Fruit fly (Drosophila melanogaster) whole organism, embryonic: ENCODE results near the gene T48.

Experiments
- Bgb ChIP-seq: fragments of 200-800 bp; sonication (Bioruptor generic); IDR thresholded peaks from 2 replicates; pipeline ENCODE4 v1.3.6; 2022; ENCODE audit warnings: missing biosample characterization, missing genetic modification characterization; ENCODE audit not compliant: partially characterized antibody
- Bteb2 ChIP-seq: fragments of 200-800 bp; sonication (Bioruptor generic); optimal IDR thresholded peaks from 2 replicates; lab custom pipeline; 2016; ENCODE audit warnings: missing biosample characterization, missing genetic modification characterization
- CG11504 ChIP-seq: fragments of 200-800 bp; sonication (Bioruptor generic); optimal IDR thresholded peaks from 3 replicates; lab custom pipeline; 2019; ENCODE audit warnings: missing biosample characterization, mild to moderate bottlenecking, missing genetic modification characterization, moderate library complexity
- CG11696 ChIP-seq: fragments of 200-800 bp; sonication (Bioruptor generic); IDR thresholded peaks from 2 replicates; pipeline ENCODE4 v1.3.6; 2022; ENCODE audit warnings: missing biosample characterization, missing genetic modification characterization
- CG12236 ChIP-seq: fragments of 200-800 bp; sonication (Bioruptor generic); optimal IDR thresholded peaks from 2 replicates; lab custom pipeline; 2016; ENCODE audit warnings: missing biosample characterization, missing genetic modification characterization
- CG14667 ChIP-seq: fragments of 200-800 bp; sonication (Bioruptor generic); IDR thresholded peaks from 2 replicates; pipeline ENCODE4 v1.3.6; 2022; ENCODE audit warnings: missing biosample characterization, missing genetic modification characterization
- CG15011 ChIP-seq: fragments of 200-800 bp; sonication (Bioruptor generic); optimal IDR thresholded peaks from 3 replicates; lab custom pipeline; 2018; ENCODE audit warnings: missing biosample characterization, mild to moderate bottlenecking, missing genetic modification characterization
- CG15479 ChIP-seq: fragments of 200-800 bp; sonication (Bioruptor generic); optimal IDR thresholded peaks from 3 replicates; lab custom pipeline; 2019; ENCODE audit warnings: missing biosample characterization, mild to moderate bottlenecking, missing genetic modification characterization, moderate library complexity
- CG16779 ChIP-seq: fragments of 200-800 bp; sonication (Bioruptor generic); IDR thresholded peaks from 2 replicates; pipeline ENCODE4 v1.3.6; 2022; ENCODE audit warnings: missing biosample characterization, missing genetic modification characterization
- CG17568 ChIP-seq: fragments of 200-800 bp; sonication (Bioruptor generic); optimal IDR thresholded peaks from 2 replicates; lab custom pipeline; 2018; ENCODE audit warnings: missing biosample characterization, mild to moderate bottlenecking, missing genetic modification characterization, moderate library complexity
- CG17829 ChIP-seq: fragments of 200-800 bp; optimal IDR thresholded peaks from 2 replicates; lab custom pipeline; 2019; ENCODE audit warnings: missing biosample characterization, mild to moderate bottlenecking, missing genetic modification characterization, moderate library complexity
- CG1792 ChIP-seq: fragments of 200-800 bp; sonication (Bioruptor generic); optimal IDR thresholded peaks from 2 replicates; lab custom pipeline; 2016; ENCODE audit warnings: missing biosample characterization, missing genetic modification characterization
- CG31365 ChIP-seq: fragments of 200-800 bp; sonication (Bioruptor generic); optimal IDR thresholded peaks from 2 replicates; lab custom pipeline; 2018; ENCODE audit warnings: missing biosample characterization, mild to moderate bottlenecking, missing genetic modification characterization
- CG34422 ChIP-seq: fragments of 200-800 bp; sonication (Bioruptor generic); IDR thresholded peaks from 3 replicates; pipeline ENCODE4 v1.3.6; 2022; ENCODE audit warnings: missing biosample characterization, missing genetic modification characterization
- CG4328 ChIP-seq: fragments of 200-800 bp; sonication (Bioruptor generic); optimal IDR thresholded peaks from 3 replicates; lab custom pipeline; 2017; ENCODE audit warnings: missing biosample characterization, missing genetic modification reagents, missing genetic modification characterization
- CG6272 ChIP-seq: fragments of 200-800 bp; sonication (Bioruptor generic); IDR thresholded peaks from 2 replicates; pipeline ENCODE4 v1.3.6; 2022; ENCODE audit warnings: missing biosample characterization, missing genetic modification characterization
- CG6689 ChIP-seq: fragments of 200-800 bp; sonication (Bioruptor generic); IDR thresholded peaks from 2 replicates; pipeline ENCODE4 v1.3.6; 2022; ENCODE audit warnings: missing biosample characterization, missing genetic modification characterization
- CG7372 ChIP-seq: fragments of 200-800 bp; sonication (Bioruptor generic); IDR thresholded peaks from 2 replicates; pipeline ENCODE4 v1.3.6; 2022; ENCODE audit warnings: missing biosample characterization, missing genetic modification characterization
- CG8281 ChIP-seq: fragments of 200-800 bp; sonication (Bioruptor generic); optimal IDR thresholded peaks from 2 replicates; lab custom pipeline; 2018; ENCODE audit warnings: missing biosample characterization, mild to moderate bottlenecking, missing genetic modification characterization, moderate library complexity
- CG8388 ChIP-seq: fragments of 200-800 bp; sonication (Bioruptor generic); optimal IDR thresholded peaks from 2 replicates; lab custom pipeline; 2019; ENCODE audit warnings: missing biosample characterization, mild to moderate bottlenecking, missing genetic modification characterization, moderate library complexity
- CG9609 ChIP-seq: fragments of 200-800 bp; sonication (Bioruptor generic); optimal IDR thresholded peaks from 3 replicates; lab custom pipeline; 2016; ENCODE audit warnings: missing biosample characterization, missing genetic modification characterization
- Dad ChIP-seq: fragments of 200-800 bp; sonication (Bioruptor generic); optimal IDR thresholded peaks from 3 replicates; lab custom pipeline; 2016; ENCODE audit warnings: missing biosample characterization, missing genetic modification characterization
- Drgx ChIP-seq: fragments of 200-800 bp; sonication (Bioruptor generic); IDR thresholded peaks from 2 replicates; pipeline ENCODE4 v1.3.6; 2022; ENCODE audit warnings: missing biosample characterization, missing genetic modification characterization
- Gsc ChIP-seq: fragments of 200-800 bp; sonication (Bioruptor generic); IDR thresholded peaks from 2 replicates; pipeline ENCODE4 v1.3.6; 2022; ENCODE audit warnings: missing biosample characterization, missing genetic modification characterization
- HLH3B ChIP-seq: fragments of 200-800 bp; sonication (Bioruptor generic); IDR thresholded peaks from 2 replicates; pipeline ENCODE4 v1.3.6; 2022; ENCODE audit warnings: missing biosample characterization, missing genetic modification characterization
- HLH54F ChIP-seq: fragments of 200-800 bp; sonication (Bioruptor generic); optimal IDR thresholded peaks from 3 replicates; lab custom pipeline; 2016; ENCODE audit warnings: missing biosample characterization, missing genetic modification characterization
- Hr51 ChIP-seq, 2 experiments: fragments of 200-800 bp; sonication (Bioruptor generic); optimal IDR thresholded peaks; 2 replicates in 1 of 2; 3 replicates in 1 of 2; lab custom pipeline; 2016 to 2018; ENCODE audit warnings: missing biosample characterization in 2 of 2, missing genetic modification characterization in 2 of 2, mild to moderate bottlenecking in 1 of 2, moderate library complexity in 1 of 2
- Max ChIP-seq: fragments of 200-800 bp; sonication (Bioruptor generic); optimal IDR thresholded peaks from 2 replicates; lab custom pipeline; 2016; ENCODE audit warnings: missing biosample characterization, mild to moderate bottlenecking, missing genetic modification characterization
- Mrtf ChIP-seq: fragments of 200-800 bp; sonication (Bioruptor generic); IDR thresholded peaks from 3 replicates; pipeline ENCODE4 v1.3.6; 2022; ENCODE audit warnings: missing biosample characterization, missing genetic modification characterization
- NC2β ChIP-seq: fragments of 200-800 bp; sonication (Bioruptor generic); optimal IDR thresholded peaks from 2 replicates; lab custom pipeline; 2016; ENCODE audit warnings: missing biosample characterization, missing genetic modification characterization
- Optix ChIP-seq: fragments of 200-800 bp; sonication (Bioruptor generic); IDR thresholded peaks from 3 replicates; pipeline ENCODE4 v1.3.6; 2022; ENCODE audit warnings: missing biosample characterization, missing genetic modification characterization
- ac ChIP-seq: fragments of 200-800 bp; sonication (Bioruptor generic); optimal IDR thresholded peaks from 3 replicates; lab custom pipeline; 2017; ENCODE audit warnings: missing biosample characterization, mild to moderate bottlenecking, missing genetic modification characterization
- cas ChIP-seq: fragments of 200-800 bp; sonication (Bioruptor generic); IDR thresholded peaks from 2 replicates; pipeline ENCODE4 v1.3.6; 2022; ENCODE audit warnings: missing biosample characterization, missing genetic modification characterization
- chif ChIP-seq, 2 experiments: fragments of 200-800 bp; sonication (Bioruptor generic); optimal IDR thresholded peaks; 3 replicates each; lab custom pipeline; 2016; ENCODE audit warnings: missing biosample characterization in 2 of 2, missing genetic modification characterization in 2 of 2
- dan ChIP-seq: fragments of 200-800 bp; sonication (Bioruptor generic); IDR thresholded peaks from 2 replicates; pipeline ENCODE4 v1.3.6; 2022; ENCODE audit warnings: missing biosample characterization, missing genetic modification characterization
- dati ChIP-seq: fragments of 200-800 bp; sonication (Bioruptor generic); IDR thresholded peaks from 2 replicates; pipeline ENCODE4 v1.3.6; 2022; ENCODE audit warnings: missing biosample characterization, missing genetic modification characterization
- dimm ChIP-seq: fragments of 200-800 bp; sonication (Bioruptor generic); IDR thresholded peaks from 2 replicates; pipeline ENCODE4 v1.3.6; 2022; ENCODE audit warnings: missing biosample characterization, missing genetic modification characterization
- emc ChIP-seq: fragments of 200-800 bp; sonication (Bioruptor generic); optimal IDR thresholded peaks from 2 replicates; lab custom pipeline; 2016; ENCODE audit warnings: missing biosample characterization, missing genetic modification characterization
- eyg ChIP-seq: fragments of 200-800 bp; sonication (Bioruptor generic); optimal IDR thresholded peaks from 3 replicates; lab custom pipeline; 2016; ENCODE audit warnings: missing biosample characterization, missing genetic modification characterization
- ftz-f1 ChIP-seq: fragments of 200-800 bp; sonication (Bioruptor generic); optimal IDR thresholded peaks from 2 replicates; lab custom pipeline; 2016; ENCODE audit warnings: missing biosample characterization, missing genetic modification characterization
- jumu ChIP-seq: fragments of 200-800 bp; sonication (Bioruptor generic); optimal IDR thresholded peaks from 3 replicates; lab custom pipeline; 2016; ENCODE audit warnings: missing biosample characterization, missing genetic modification characterization
- knrl ChIP-seq: fragments of 200-800 bp; sonication (Bioruptor generic); IDR thresholded peaks from 3 replicates; pipeline ENCODE4 v1.3.6; 2022; ENCODE audit warnings: missing biosample characterization, missing genetic modification characterization; ENCODE audit not compliant: partially characterized antibody
- lilli ChIP-seq: fragments of 200-800 bp; sonication (Bioruptor generic); optimal IDR thresholded peaks from 3 replicates; lab custom pipeline; 2016; ENCODE audit warnings: missing biosample characterization, missing genetic modification characterization
- mld ChIP-seq: fragments of 200-800 bp; sonication (Bioruptor generic); IDR thresholded peaks from 3 replicates; pipeline ENCODE4 v1.3.6; 2022; ENCODE audit warnings: missing biosample characterization, missing genetic modification characterization; ENCODE audit not compliant: partially characterized antibody
- peb ChIP-seq: fragments of 200-800 bp; sonication (Bioruptor generic); IDR thresholded peaks from 2 replicates; pipeline ENCODE4 v1.3.6; 2022; ENCODE audit warnings: missing biosample characterization, missing genetic modification characterization
- psq ChIP-seq: fragments of 200-800 bp; sonication (Bioruptor generic); optimal IDR thresholded peaks from 2 replicates; lab custom pipeline; 2017; ENCODE audit warnings: missing biosample characterization, missing genetic modification characterization
- salm ChIP-seq: fragments of 200-800 bp; sonication (Bioruptor generic); optimal IDR thresholded peaks from 2 replicates; lab custom pipeline; 2018; ENCODE audit warnings: missing biosample characterization, mild to moderate bottlenecking, missing genetic modification characterization
- tin ChIP-seq: fragments of 200-800 bp; sonication (Bioruptor generic); optimal IDR thresholded peaks from 3 replicates; lab custom pipeline; 2016; ENCODE audit warnings: missing biosample characterization, missing genetic modification characterization
- tll ChIP-seq, 2 experiments: fragments of 200-800 bp in 1 of 2; fragments of >200 bp in 1 of 2; sonication (Bioruptor generic) in 1 of 2; optimal IDR thresholded peaks; 2 replicates each; lab custom pipeline; 2017 to 2019; ENCODE audit warnings: missing biosample characterization in 2 of 2, missing genetic modification characterization in 2 of 2, mild to moderate bottlenecking in 1 of 2, moderate library complexity in 1 of 2
- trh ChIP-seq: fragments of 200-800 bp; sonication (Bioruptor generic); optimal IDR thresholded peaks from 2 replicates; lab custom pipeline; 2016; ENCODE audit warnings: missing biosample characterization, missing genetic modification characterization
- z ChIP-seq: fragments of 200-800 bp; sonication (Bioruptor generic); IDR thresholded peaks from 3 replicates; pipeline ENCODE4 v1.3.6; 2022; ENCODE audit warnings: missing biosample characterization, missing genetic modification characterization

T48 gene

dm6 chr3R:26875544-26876027 lies 5.9 kb upstream of the T48 start, which contains the start of gene Rb97D (continued):
- TF ChIP-seq CG15479 (GFP tag; lab: Kevin White, UChicago) (no peak), CG34422 (GFP tag; lab: Robert Waterston, UW) (peak; percentile 55; the same call in 2 of the 3 replicates), Hr51 (GFP tag; optimal IDR thresholded peaks at IDR 0.05; lab: Kevin White, UChicago) (peak; percentile 66 to 68), CG17829 (tag; lab: Kevin White, UChicago) (peak; percentile 78), dan (GFP tag; lab: Robert Waterston, UW) (no peak), CG31365 (tag; lab: Kevin White, UChicago) (peak; percentile 21), Gsc (GFP tag; lab: Robert Waterston, UW) (no peak), CG7372 (GFP tag; lab: Robert Waterston, UW) (0 out of 2 replicates have a peak, but pooled peaks have one; percentile 6), Max (peak; percentile 12), CG17568 (peak; percentile 50), ftz-f1 (GFP tag; lab: Kevin White, UChicago) (no peak), CG14667 (GFP tag; lab: Robert Waterston, UW) (peak; percentile 51; the same call in 1 of the 2 replicates), CG11504 (peak; percentile 70), CG11696 (no peak), psq (no peak), mld (GFP tag; lab: Robert Waterston, UW) (peak; percentile 48; the same call in 2 of the 3 replicates), dati (GFP tag; lab: Robert Waterston, UW) (0 out of 2 replicates have a peak, but pooled peaks have one; percentile 2), HLH3B (peak; percentile 61), emc (peak; percentile 5), Bteb2 (GFP tag; lab: Kevin White, UChicago) (peak; percentile 76), Dad (GFP tag; lab: Kevin White, UChicago) (peak; percentile 47), CG1792 (GFP tag; lab: Kevin White, UChicago) (peak; percentile 45), Bgb (GFP tag; lab: Robert Waterston, UW) (peak; percentile 83), Optix (GFP tag; lab: Robert Waterston, UW) (peak; percentile 52; the same call in 1 of the 3 replicates), CG6689 (GFP tag; lab: Robert Waterston, UW) (peak; percentile 71), cas (GFP tag; lab: Robert Waterston, UW) (peak; percentile 41; the same call in 1 of the 2 replicates), CG6272 (GFP tag; lab: Robert Waterston, UW) (peak; percentile 70), ac (GFP tag; lab: Kevin White, UChicago) (peak; percentile 24), CG16779 (peak; percentile 39; the same call in 1 of the 2 replicates), knrl (peak; percentile 88), Drgx (GFP tag; lab: Robert Waterston, UW) (peak; percentile 65), NC2β (GFP tag; lab: Kevin White, UChicago) (peak; percentile 47), lilli (GFP tag; lab: Kevin White, UChicago) (peak; percentile 80), tin (GFP tag; lab: Kevin White, UChicago) (peak; percentile 64), tll (GFP tag; optimal IDR thresholded peaks at IDR 0.05; lab: Kevin White, UChicago) (no peak), chif (GFP tag; optimal IDR thresholded peaks at IDR 0.05; lab: Kevin White, UChicago) (peak; percentile 58 to 63), dimm (no peak), z (GFP tag; lab: Robert Waterston, UW) (no peak), CG8281 (tag; lab: Kevin White, UChicago) (no peak), CG12236 (GFP tag; lab: Kevin White, UChicago) (peak; percentile 0), CG15011 (GFP tag; lab: Kevin White, UChicago) (no peak), salm (tag; lab: Kevin White, UChicago) (peak; percentile 12), Mrtf (GFP tag; lab: Robert Waterston, UW) (peak; percentile 46; the same call in 1 of the 3 replicates), HLH54F (GFP tag; lab: Kevin White, UChicago) (peak; percentile 75), peb (GFP tag; lab: Robert Waterston, UW) (peak; percentile 37; the same call in 1 of the 2 replicates), CG8388 (GFP tag; lab: Kevin White, UChicago) (peak; percentile 60), CG4328 (GFP tag; lab: Kevin White, UChicago) (peak; percentile 39), trh (GFP tag; lab: Kevin White, UChicago) (peak; percentile 12), jumu (GFP tag; lab: Kevin White, UChicago) (peak; percentile 29), eyg (no peak), CG9609 (peak; percentile 52)
